Worm (Caenorhabditis elegans) whole organism, L4 larva: ENCODE results near the gene C14C6.13.

Experiments used
- F26F4.8 ChIP-seq: fragments of 200-800 bp; sonication (Bioruptor generic); conservative IDR thresholded peaks from 2 replicates; pipeline ENCODE4 v1.3.6; 2022; ENCODE audit warnings: missing genetic modification characterization, missing compliant biosample characterization
- F49E8.2 ChIP-seq: sonication (generic microtip); optimal IDR thresholded peaks from 2 replicates; lab custom pipeline; 2016; ENCODE audit warnings: missing compliant biosample characterization, mild to moderate bottlenecking, missing genetic modification characterization, borderline replicate concordance
- R02D3.7 ChIP-seq: fragments of 150-350 bp; sonication (generic microtip); optimal IDR thresholded peaks from 3 replicates; lab custom pipeline; 2014; ENCODE audit warnings: missing biosample characterization, missing genetic modification characterization
- T20F7.1 ChIP-seq: fragments of 200-800 bp; sonication (Bioruptor generic); optimal IDR thresholded peaks from 2 replicates; lab custom pipeline; 2018; ENCODE audit warnings: mild to moderate bottlenecking, missing genetic modification characterization, missing compliant biosample characterization
- T26A8.4 ChIP-seq: fragments of 200-800 bp; sonication (Bioruptor generic); IDR thresholded peaks from 2 replicates; pipeline ENCODE4 v1.3.6; 2022; ENCODE audit warnings: missing genetic modification characterization, missing compliant biosample characterization
- Y105C5A.15 ChIP-seq: fragments of 200-800 bp; sonication (Bioruptor generic); IDR thresholded peaks from 2 replicates; pipeline ENCODE4 v1.3.6; 2022; ENCODE audit warnings: missing genetic modification characterization, missing compliant biosample characterization
- Y48G9A.11 ChIP-seq: fragments of 200-800 bp; sonication (Bioruptor generic); IDR thresholded peaks from 2 replicates; pipeline ENCODE4 v1.3.6; 2022; ENCODE audit warnings: missing genetic modification reagents, missing genetic modification characterization, missing compliant biosample characterization
- Y5F2A.4 ChIP-seq: fragments of 200-800 bp; sonication (Bioruptor generic); optimal IDR thresholded peaks from 2 replicates; lab custom pipeline; 2018; ENCODE audit warnings: mild to moderate bottlenecking, missing genetic modification characterization, missing compliant biosample characterization
- ZK337.2 ChIP-seq: fragments of 200-800 bp; sonication (Bioruptor generic); IDR thresholded peaks from 2 replicates; pipeline ENCODE4 v1.3.6; 2022; ENCODE audit warnings: missing genetic modification reagents, missing genetic modification characterization, missing compliant biosample characterization
- ZK546.5 ChIP-seq, 2 experiments: sonication (generic microtip); optimal IDR thresholded peaks; 2 replicates each; lab custom pipeline; 2017; ENCODE audit warnings: missing biosample characterization in 2 of 2, missing genetic modification characterization in 2 of 2
- aha-1 ChIP-seq: fragments of 150-350 bp; peaks from one replicate; lab custom pipeline; 2014; ENCODE audit warnings: missing biosample characterization, missing genetic modification characterization
- ceh-20 ChIP-seq: fragments of 200-800 bp; sonication (Bioruptor generic); IDR thresholded peaks from 2 replicates; pipeline ENCODE4 v1.3.6; 2022; ENCODE audit warnings: missing genetic modification reagents, missing genetic modification characterization, missing compliant biosample characterization
- ceh-28 ChIP-seq: fragments of 150-350 bp; optimal IDR thresholded peaks from 2 replicates; lab custom pipeline; 2014; ENCODE audit warnings: missing biosample characterization, missing genetic modification reagents, missing genetic modification characterization
- ceh-32 ChIP-seq: sonication (generic microtip); optimal IDR thresholded peaks from 2 replicates; lab custom pipeline; 2016; ENCODE audit warnings: mild to moderate bottlenecking, missing genetic modification characterization, missing compliant biosample characterization; ENCODE audit not compliant: poor library complexity
- ceh-44 ChIP-seq: fragments of 200-800 bp; sonication (Bioruptor generic); IDR thresholded peaks from 2 replicates; pipeline ENCODE4 v1.3.6; 2022; ENCODE audit warnings: missing genetic modification reagents, missing genetic modification characterization, missing compliant biosample characterization
- ceh-82 ChIP-seq: sonication (generic microtip); optimal IDR thresholded peaks from 2 replicates; lab custom pipeline; 2017; ENCODE audit warnings: missing biosample characterization, missing genetic modification characterization
- cey-2 ChIP-seq: sonication (generic microtip); optimal IDR thresholded peaks from 3 replicates; lab custom pipeline; 2017; ENCODE audit warnings: missing genetic modification characterization, mild to moderate bottlenecking, missing compliant biosample characterization, antibody characterized with exemption, borderline replicate concordance; ENCODE audit not compliant: insufficient read depth
- ctbp-1 ChIP-seq: fragments of 200-800 bp; sonication (Bioruptor generic); IDR thresholded peaks from 2 replicates; pipeline ENCODE4 v1.3.6; 2022; ENCODE audit warnings: missing genetic modification reagents, missing genetic modification characterization, missing compliant biosample characterization
- daf-19 ChIP-seq: fragments of 200-800 bp; sonication (Bioruptor generic); conservative IDR thresholded peaks from 2 replicates; pipeline ENCODE4 v1.3.6; 2022; ENCODE audit warnings: missing genetic modification characterization, missing compliant biosample characterization
- dve-1 ChIP-seq: sonication (generic microtip); optimal IDR thresholded peaks from 2 replicates; lab custom pipeline; 2017; ENCODE audit warnings: antibody characterized with exemption, mild to moderate bottlenecking, missing genetic modification characterization, missing compliant biosample characterization; ENCODE audit not compliant: insufficient read depth
- fos-1 ChIP-seq: fragments of 150-350 bp; optimal IDR thresholded peaks from 2 replicates; lab custom pipeline; 2014; ENCODE audit warnings: missing biosample characterization, missing genetic modification characterization
- gei-8 ChIP-seq: fragments of 200-800 bp; sonication (Bioruptor generic); optimal IDR thresholded peaks from 2 replicates; lab custom pipeline; 2018; ENCODE audit warnings: mild to moderate bottlenecking, missing genetic modification characterization, missing compliant biosample characterization
- hlh-30 ChIP-seq: sonication (generic microtip); optimal IDR thresholded peaks from 2 replicates; lab custom pipeline; 2017; ENCODE audit warnings: antibody characterized with exemption, mild to moderate bottlenecking, missing genetic modification characterization, missing compliant biosample characterization; ENCODE audit not compliant: insufficient read depth
- jun-1 ChIP-seq: fragments of 150-350 bp; optimal IDR thresholded peaks from 2 replicates; lab custom pipeline; 2014; ENCODE audit warnings: missing biosample characterization, missing genetic modification reagents, missing genetic modification characterization
- lim-7 ChIP-seq: fragments of 200-800 bp; sonication (Bioruptor generic); IDR thresholded peaks from 2 replicates; pipeline ENCODE4 v1.3.6; 2022; ENCODE audit warnings: missing genetic modification characterization, missing compliant biosample characterization
- lin-15B ChIP-seq: fragments of 150-350 bp; sonication (generic microtip); optimal IDR thresholded peaks from 3 replicates; lab custom pipeline; 2014; ENCODE audit warnings: missing biosample characterization, missing genetic modification characterization
- lin-39 ChIP-seq: fragments of 150-350 bp; optimal IDR thresholded peaks from 2 replicates; lab custom pipeline; 2014; ENCODE audit warnings: missing biosample characterization, missing genetic modification reagents, missing genetic modification characterization
- madf-9 ChIP-seq: fragments of 200-800 bp; sonication (Bioruptor generic); conservative IDR thresholded peaks from 2 replicates; pipeline ENCODE4 v1.3.6; 2022; ENCODE audit warnings: missing genetic modification reagents, missing genetic modification characterization, missing compliant biosample characterization
- mdl-1 ChIP-seq, 2 experiments: fragments of 150-350 bp in 1 of 2; sonication (generic microtip) in 1 of 2; optimal IDR thresholded peaks; 2 replicates each; lab custom pipeline; 2014 to 2017; ENCODE audit warnings: missing biosample characterization in 2 of 2, missing genetic modification characterization in 2 of 2
- mdt-29 ChIP-seq: fragments of 200-800 bp; sonication (Bioruptor generic); IDR thresholded peaks from 2 replicates; pipeline ENCODE4 v1.3.6; 2022; ENCODE audit warnings: missing genetic modification reagents, missing genetic modification characterization, missing compliant biosample characterization
- mep-1 ChIP-seq: fragments of 150-350 bp; sonication (generic microtip); optimal IDR thresholded peaks from 3 replicates; lab custom pipeline; 2014; ENCODE audit warnings: missing biosample characterization, missing genetic modification characterization
- mxl-3 ChIP-seq: fragments of 200-800 bp; sonication (Bioruptor generic); optimal IDR thresholded peaks from 2 replicates; lab custom pipeline; 2018; ENCODE audit warnings: mild to moderate bottlenecking, missing genetic modification characterization, missing compliant biosample characterization
- nhr-102 ChIP-seq: sonication (generic microtip); optimal IDR thresholded peaks from 2 replicates; lab custom pipeline; 2016; ENCODE audit warnings: mild to moderate bottlenecking, missing genetic modification characterization, moderate library complexity, missing compliant biosample characterization
- nhr-111 ChIP-seq: fragments of 200-800 bp; sonication (Bioruptor generic); optimal IDR thresholded peaks from 2 replicates; lab custom pipeline; 2018; ENCODE audit warnings: mild to moderate bottlenecking, missing genetic modification characterization, missing compliant biosample characterization
- nhr-237 ChIP-seq: sonication (generic microtip); optimal IDR thresholded peaks from 2 replicates; lab custom pipeline; 2017; ENCODE audit warnings: missing biosample characterization, missing genetic modification characterization
- nhr-25 ChIP-seq: sonication (generic microtip); optimal IDR thresholded peaks from 2 replicates; lab custom pipeline; 2017; ENCODE audit warnings: missing genetic modification characterization, mild to moderate bottlenecking, missing compliant biosample characterization, antibody characterized with exemption, moderate library complexity, borderline replicate concordance; ENCODE audit not compliant: insufficient read depth
- nhr-28 ChIP-seq: fragments of 150-350 bp; optimal IDR thresholded peaks from 2 replicates; lab custom pipeline; 2014; ENCODE audit warnings: missing biosample characterization, missing genetic modification characterization
- nhr-76 ChIP-seq: fragments of 150-350 bp; optimal IDR thresholded peaks from 2 replicates; lab custom pipeline; 2014; ENCODE audit warnings: missing biosample characterization, missing genetic modification characterization
- nhr-77 ChIP-seq: fragments of 150-350 bp; optimal IDR thresholded peaks from 2 replicates; lab custom pipeline; 2014; ENCODE audit warnings: missing biosample characterization, missing genetic modification characterization
- php-3 ChIP-seq: fragments of 200-800 bp; sonication (Bioruptor generic); IDR thresholded peaks from 2 replicates; pipeline ENCODE4 v1.3.6; 2022; ENCODE audit warnings: missing genetic modification reagents, missing genetic modification characterization, missing compliant biosample characterization
- pqm-1 ChIP-seq: sonication (generic microtip); optimal IDR thresholded peaks from 2 replicates; lab custom pipeline; 2017; ENCODE audit warnings: missing biosample characterization, missing genetic modification characterization
- saeg-2 ChIP-seq: fragments of 200-800 bp; sonication (Bioruptor generic); IDR thresholded peaks from 2 replicates; pipeline ENCODE4 v1.3.6; 2022; ENCODE audit warnings: missing genetic modification reagents, missing genetic modification characterization, missing compliant biosample characterization
- sdz-12 ChIP-seq: fragments of 200-800 bp; sonication (Bioruptor generic); optimal IDR thresholded peaks from 2 replicates; lab custom pipeline; 2018; ENCODE audit warnings: mild to moderate bottlenecking, missing genetic modification characterization, missing compliant biosample characterization
- set-16 ChIP-seq: fragments of 200-800 bp; sonication (Bioruptor generic); IDR thresholded peaks from 2 replicates; pipeline ENCODE4 v1.3.6; 2022; ENCODE audit warnings: missing genetic modification reagents, missing genetic modification characterization, missing compliant biosample characterization
- snpc-4 ChIP-seq: fragments of 150-350 bp; optimal IDR thresholded peaks from 2 replicates; lab custom pipeline; 2014; ENCODE audit warnings: missing biosample characterization, missing genetic modification characterization
- spr-3 ChIP-seq: fragments of 200-800 bp; sonication (Bioruptor generic); optimal IDR thresholded peaks from 2 replicates; lab custom pipeline; 2018; ENCODE audit warnings: mild to moderate bottlenecking, missing genetic modification characterization, missing compliant biosample characterization
- tag-97 ChIP-seq: fragments of 200-800 bp; sonication (Bioruptor generic); IDR thresholded peaks from 2 replicates; pipeline ENCODE4 v1.3.6; 2022; ENCODE audit warnings: missing genetic modification characterization, missing compliant biosample characterization
- unc-39 ChIP-seq: sonication (generic microtip); optimal IDR thresholded peaks from 2 replicates; lab custom pipeline; 2017; ENCODE audit warnings: missing biosample characterization, missing genetic modification characterization
- zag-1 ChIP-seq: fragments of 150-350 bp; optimal IDR thresholded peaks from 2 replicates; lab custom pipeline; 2014; ENCODE audit warnings: missing biosample characterization, missing genetic modification characterization
- zip-2 ChIP-seq: fragments of 150-350 bp; optimal IDR thresholded peaks from 2 replicates; lab custom pipeline; 2014; ENCODE audit warnings: missing biosample characterization, missing genetic modification characterization
- ztf-11 ChIP-seq: fragments of 150-350 bp; optimal IDR thresholded peaks from 2 replicates; lab custom pipeline; 2014; ENCODE audit warnings: missing biosample characterization, missing genetic modification characterization
- ztf-7 ChIP-seq: fragments of 150-350 bp; optimal IDR thresholded peaks from 2 replicates; lab custom pipeline; 2014; ENCODE audit warnings: missing biosample characterization, missing genetic modification characterization

The C14C6.13 gene

ce11 chrV:619054-619453 lies 44.5 kb upstream of the C14C6.13 start, which contains the start of gene F48G7.4 (continued):
- TF ChIP-seq hlh-30 (tag; lab: Kevin White, UChicago) (peak; percentile 79), set-16 (GFP tag; lab: Robert Waterston, UW) (no peak), unc-39 (tag; lab: Kevin White, UChicago) (no peak), pqm-1 (no peak), mdt-29 (no peak), nhr-77 (tag; lab: Kevin White, UChicago) (no peak), T26A8.4 (no peak), nhr-237 (tag; lab: Kevin White, UChicago) (no peak), ceh-28 (tag; lab: Kevin White, UChicago) (no peak), daf-19 (GFP tag; lab: Robert Waterston, UW) (no peak), fos-1 (tag; lab: Kevin White, UChicago) (no peak), cey-2 (tag; lab: Kevin White, UChicago) (no peak), lim-7 (GFP tag; lab: Robert Waterston, UW) (no peak), zip-2 (tag; lab: Kevin White, UChicago) (no peak), ceh-44 (GFP tag; lab: Robert Waterston, UW) (no peak), snpc-4 (no peak), Y5F2A.4 (GFP tag; lab: Kevin White, UChicago) (no peak), T20F7.1 (no peak), nhr-25 (no peak), Y105C5A.15 (GFP tag; lab: Robert Waterston, UW) (no peak), mxl-3 (GFP tag; lab: Kevin White, UChicago) (no peak), mdl-1 (tag; optimal IDR thresholded peaks at IDR 0.05; lab: Kevin White, UChicago) (peak in 1 of 2 experiments; percentile 60), ceh-20 (GFP tag; lab: Robert Waterston, UW) (peak; percentile 60; the same call in 1 of the 2 replicates), gei-8 (GFP tag; lab: Kevin White, UChicago) (no peak), ceh-32 (tag; lab: Kevin White, UChicago) (no peak), Y48G9A.11 (no peak), jun-1 (tag; lab: Kevin White, UChicago) (no peak), dve-1 (peak; percentile 47), nhr-111 (no peak), php-3 (no peak), madf-9 (GFP tag; lab: Robert Waterston, UW) (no peak), sdz-12 (GFP tag; lab: Kevin White, UChicago) (no peak), nhr-102 (no peak), nhr-28 (tag; lab: Kevin White, UChicago) (peak; percentile 74), nhr-76 (no peak), tag-97 (GFP tag; lab: Robert Waterston, UW) (0 out of 2 replicates have a peak, but pooled peaks have one; percentile 33), ceh-82 (no peak), ctbp-1 (GFP tag; lab: Robert Waterston, UW) (no peak), ZK337.2 (GFP tag; lab: Robert Waterston, UW) (no peak), lin-15B (tag; lab: Kevin White, UChicago) (no peak), ztf-7 (no peak), F26F4.8 (GFP tag; lab: Robert Waterston, UW) (no peak), R02D3.7 (no peak), ZK546.5 (tag; optimal IDR thresholded peaks at IDR 0.05; lab: Kevin White, UChicago) (no peak), ztf-11 (tag; lab: Kevin White, UChicago) (no peak), lin-39 (tag; lab: Kevin White, UChicago) (no peak), spr-3 (GFP tag; lab: Kevin White, UChicago) (no peak), zag-1 (tag; lab: Kevin White, UChicago) (no peak), saeg-2 (no peak), mep-1 (tag; lab: Kevin White, UChicago) (peak; percentile 73), F49E8.2 (tag; lab: Kevin White, UChicago) (no peak), aha-1 (no peak)
